Worm (Caenorhabditis elegans) whole organism, early embryonic: ENCODE measurements around the gene F31F7.1.

Source experiments
- aly-1 ChIP-seq: sonication (generic microtip); optimal IDR thresholded peaks from 2 replicates; lab custom pipeline; 2016; ENCODE audit warnings: missing genetic modification characterization, missing compliant biosample characterization
- ama-1 ChIP-seq: fragments of 150-350 bp; optimal IDR thresholded peaks from 2 replicates; lab custom pipeline; 2014
- ceh-36 ChIP-seq: sonication (generic microtip); optimal IDR thresholded peaks from 2 replicates; lab custom pipeline; 2016; ENCODE audit warnings: missing genetic modification characterization, inconsistent platforms, missing compliant biosample characterization
- flt-1 ChIP-seq: fragments of 200-800 bp; sonication (Bioruptor generic); IDR thresholded peaks from 2 replicates; pipeline ENCODE4 v1.3.6; 2022; ENCODE audit warnings: missing genetic modification characterization, missing compliant biosample characterization
- tbx-37 ChIP-seq: fragments of 200-800 bp; sonication (Bioruptor generic); conservative IDR thresholded peaks from 2 replicates; pipeline ENCODE4 v1.3.6; 2022; ENCODE audit warnings: missing genetic modification reagents, missing genetic modification characterization, missing compliant biosample characterization

- TF ChIP-seq flt-1: no peak
- no peak for TF ChIP-seq tbx-37
- no peak for TF ChIP-seq ama-1 (lab: Kevin White, UChicago)
- no peak for TF ChIP-seq aly-1 (tag; lab: Kevin White, UChicago)
- no peak for TF ChIP-seq ceh-36
Measured at ce11 chrV:6317928-6318327, 41.7 kb downstream of the F31F7.1 start.
